Fruit fly (Drosophila melanogaster) whole organism, prepupa: ENCODE measurements around the gene CSN6.

Experiments used
- Blimp-1 ChIP-seq: fragments of 200-800 bp; sonication (Bioruptor generic); optimal IDR thresholded peaks from 3 replicates; lab custom pipeline; 2017; ENCODE audit warnings: missing biosample characterization, missing genetic modification characterization, mild to moderate bottlenecking, moderate library complexity, missing genetic modification reagents
- CG10631 ChIP-seq: fragments of 200-800 bp; sonication (Bioruptor generic); optimal IDR thresholded peaks from 2 replicates; lab custom pipeline; 2016; ENCODE audit warnings: missing biosample characterization, missing genetic modification characterization
- CG10669 ChIP-seq: fragments of 200-800 bp; sonication (Bioruptor generic); optimal IDR thresholded peaks from 3 replicates; lab custom pipeline; 2018; ENCODE audit warnings: missing biosample characterization, mild to moderate bottlenecking, missing genetic modification characterization, moderate library complexity
- CG11294 ChIP-seq: fragments of 200-800 bp; sonication (Bioruptor generic); IDR thresholded peaks from 2 replicates; pipeline ENCODE4 v1.3.6; 2022; ENCODE audit warnings: missing biosample characterization, missing genetic modification characterization
- CG11762 ChIP-seq: fragments of 200-800 bp; sonication (Bioruptor generic); optimal IDR thresholded peaks from 3 replicates; lab custom pipeline; 2016; ENCODE audit warnings: missing biosample characterization, missing genetic modification characterization; ENCODE audit not compliant: insufficient read depth
- CG11902 ChIP-seq: fragments of 200-800 bp; sonication (Bioruptor generic); optimal IDR thresholded peaks from 3 replicates; lab custom pipeline; 2016; ENCODE audit warnings: missing biosample characterization, missing genetic modification characterization
- CG1621 ChIP-seq: fragments of 200-800 bp; sonication (Bioruptor generic); optimal IDR thresholded peaks from 3 replicates; lab custom pipeline; 2018; ENCODE audit warnings: missing biosample characterization, mild to moderate bottlenecking, missing genetic modification characterization
- CG3032 ChIP-seq: fragments of 200-800 bp; optimal IDR thresholded peaks from 2 replicates; lab custom pipeline; 2019; ENCODE audit warnings: missing biosample characterization, mild to moderate bottlenecking, missing genetic modification characterization, moderate library complexity
- CG31627 ChIP-seq: fragments of 200-800 bp; sonication (Bioruptor generic); optimal IDR thresholded peaks from 3 replicates; lab custom pipeline; 2016; ENCODE audit warnings: missing biosample characterization, missing genetic modification characterization
- CG32006 ChIP-seq: fragments of 200-800 bp; sonication (Bioruptor generic); optimal IDR thresholded peaks from 3 replicates; lab custom pipeline; 2017; ENCODE audit warnings: missing biosample characterization, mild to moderate bottlenecking, missing genetic modification characterization
- CG34406 ChIP-seq: fragments of 200-800 bp; sonication (Bioruptor generic); optimal IDR thresholded peaks from 3 replicates; lab custom pipeline; 2016; ENCODE audit warnings: missing biosample characterization, missing genetic modification characterization
- CG3919 ChIP-seq: fragments of 200-800 bp; sonication (Bioruptor generic); optimal IDR thresholded peaks from 3 replicates; lab custom pipeline; 2016; ENCODE audit warnings: missing biosample characterization, missing genetic modification characterization
- CG4318 ChIP-seq: fragments of 200-800 bp; sonication (Bioruptor generic); optimal IDR thresholded peaks from 3 replicates; lab custom pipeline; 2017; ENCODE audit warnings: missing biosample characterization, mild to moderate bottlenecking, missing genetic modification characterization
- CG6163 ChIP-seq: fragments of 200-800 bp; sonication (Bioruptor generic); IDR thresholded peaks from 3 replicates; pipeline ENCODE4 v1.3.6; 2022; ENCODE audit warnings: missing biosample characterization, missing genetic modification characterization
- CG6276 ChIP-seq: fragments of 200-800 bp; sonication (Bioruptor generic); optimal IDR thresholded peaks from 2 replicates; lab custom pipeline; 2017; ENCODE audit warnings: missing biosample characterization, mild to moderate bottlenecking, missing genetic modification characterization
- CG6792 ChIP-seq: fragments of 200-800 bp; sonication (Bioruptor generic); optimal IDR thresholded peaks from 3 replicates; lab custom pipeline; 2016; ENCODE audit warnings: missing biosample characterization, missing genetic modification characterization
- CG6808 ChIP-seq: fragments of 200-800 bp; sonication (Bioruptor generic); optimal IDR thresholded peaks from 3 replicates; lab custom pipeline; 2017; ENCODE audit warnings: missing biosample characterization, missing genetic modification characterization, mild to moderate bottlenecking, moderate library complexity, missing genetic modification reagents
- CG6854 ChIP-seq: fragments of 200-800 bp; sonication (Bioruptor generic); optimal IDR thresholded peaks from 2 replicates; lab custom pipeline; 2017; ENCODE audit warnings: missing biosample characterization, mild to moderate bottlenecking, missing genetic modification characterization
- CG7368 ChIP-seq: fragments of 200-800 bp; sonication (Bioruptor generic); optimal IDR thresholded peaks from 3 replicates; lab custom pipeline; 2016; ENCODE audit warnings: missing biosample characterization, missing genetic modification characterization
- CG8319 ChIP-seq: fragments of 200-800 bp; sonication (Bioruptor generic); optimal IDR thresholded peaks from 3 replicates; lab custom pipeline; 2016; ENCODE audit warnings: missing biosample characterization, missing genetic modification characterization
- Eip75B ChIP-seq: fragments of 200-800 bp; sonication (Bioruptor generic); optimal IDR thresholded peaks from 3 replicates; lab custom pipeline; 2016; ENCODE audit warnings: missing biosample characterization, missing genetic modification characterization
- Ets21C ChIP-seq: fragments of 200-800 bp; sonication (Bioruptor generic); optimal IDR thresholded peaks from 3 replicates; lab custom pipeline; 2016; ENCODE audit warnings: missing biosample characterization, missing genetic modification characterization
- Gug ChIP-seq: fragments of 200-800 bp; sonication (Bioruptor generic); IDR thresholded peaks from 2 replicates; pipeline ENCODE4 v1.3.6; 2022; ENCODE audit warnings: missing biosample characterization, missing genetic modification characterization
- Hr38 ChIP-seq: sonication (Bioruptor generic); optimal IDR thresholded peaks from 2 replicates; lab custom pipeline; 2016; ENCODE audit warnings: missing biosample characterization, missing genetic modification characterization
- Hr4 ChIP-seq: fragments of 200-800 bp; sonication (Bioruptor generic); optimal IDR thresholded peaks from 3 replicates; lab custom pipeline; 2016; ENCODE audit warnings: missing biosample characterization, missing genetic modification characterization
- Lpt ChIP-seq: fragments of 200-800 bp; sonication (Bioruptor generic); optimal IDR thresholded peaks from 3 replicates; lab custom pipeline; 2016; ENCODE audit warnings: missing biosample characterization, missing genetic modification characterization
- Met ChIP-seq: fragments of 200-800 bp; sonication (Bioruptor generic); optimal IDR thresholded peaks from 3 replicates; lab custom pipeline; 2016; ENCODE audit warnings: missing biosample characterization, missing genetic modification characterization
- Smox ChIP-seq: fragments of 200-800 bp; sonication (Bioruptor generic); optimal IDR thresholded peaks from 3 replicates; lab custom pipeline; 2016; ENCODE audit warnings: missing biosample characterization, missing genetic modification characterization
- Sox102F ChIP-seq: fragments of 200-800 bp; sonication (Bioruptor generic); optimal IDR thresholded peaks from 2 replicates; lab custom pipeline; 2016; ENCODE audit warnings: missing biosample characterization, mild to moderate bottlenecking, missing genetic modification characterization
- Sox14 ChIP-seq: fragments of 200-800 bp; sonication (Bioruptor generic); optimal IDR thresholded peaks from 3 replicates; lab custom pipeline; 2016; ENCODE audit warnings: missing biosample characterization, missing genetic modification characterization
- Sox15 ChIP-seq: fragments of 200-800 bp; sonication (Bioruptor generic); optimal IDR thresholded peaks from 3 replicates; lab custom pipeline; 2016; ENCODE audit warnings: missing biosample characterization, missing genetic modification characterization
- achi ChIP-seq: fragments of 200-800 bp; sonication (Bioruptor generic); optimal IDR thresholded peaks from 3 replicates; lab custom pipeline; 2016; ENCODE audit warnings: missing biosample characterization, missing genetic modification characterization
- acj6 ChIP-seq: fragments of 200-800 bp; sonication (Bioruptor generic); optimal IDR thresholded peaks from 3 replicates; lab custom pipeline; 2016; ENCODE audit warnings: missing biosample characterization, missing genetic modification characterization
- dac ChIP-seq: fragments of 200-800 bp; sonication (Bioruptor generic); optimal IDR thresholded peaks from 2 replicates; lab custom pipeline; 2017; ENCODE audit warnings: missing biosample characterization, mild to moderate bottlenecking, missing genetic modification characterization
- eg ChIP-seq: fragments of 200-800 bp; sonication (Bioruptor generic); IDR thresholded peaks from 3 replicates; pipeline ENCODE4 v1.3.6; 2022; ENCODE audit warnings: missing biosample characterization, missing genetic modification characterization
- esn ChIP-seq: fragments of 200-800 bp; sonication (Bioruptor generic); optimal IDR thresholded peaks from 2 replicates; lab custom pipeline; 2016; ENCODE audit warnings: missing biosample characterization, mild to moderate bottlenecking, missing genetic modification characterization, moderate library complexity
- fd59A ChIP-seq: fragments of 200-800 bp; sonication (Bioruptor generic); optimal IDR thresholded peaks from 2 replicates; lab custom pipeline; 2017; ENCODE audit warnings: missing biosample characterization, mild to moderate bottlenecking, missing genetic modification characterization, missing genetic modification reagents
- fd85E ChIP-seq: fragments of 200-800 bp; sonication (Bioruptor generic); optimal IDR thresholded peaks from 3 replicates; lab custom pipeline; 2016; ENCODE audit warnings: missing biosample characterization, missing genetic modification characterization
- fkh ChIP-seq: fragments of 200-800 bp; sonication (Bioruptor generic); optimal IDR thresholded peaks from 3 replicates; lab custom pipeline; 2017; ENCODE audit warnings: missing biosample characterization, mild to moderate bottlenecking, missing genetic modification characterization, moderate library complexity
- lz ChIP-seq: fragments of 200-800 bp; sonication (Bioruptor generic); optimal IDR thresholded peaks from 3 replicates; lab custom pipeline; 2016; ENCODE audit warnings: missing biosample characterization, missing genetic modification characterization
- net ChIP-seq: fragments of 200-800 bp; sonication (Bioruptor generic); optimal IDR thresholded peaks from 3 replicates; lab custom pipeline; 2016; ENCODE audit warnings: missing biosample characterization, missing genetic modification characterization
- pdm3 ChIP-seq: fragments of 200-800 bp; sonication (Bioruptor generic); optimal IDR thresholded peaks from 3 replicates; lab custom pipeline; 2016; ENCODE audit warnings: missing biosample characterization, missing genetic modification characterization
- salr ChIP-seq, 2 experiments: fragments of 200-800 bp; sonication (Bioruptor generic); optimal IDR thresholded peaks; 3 replicates each; lab custom pipeline; 2016 to 2018; ENCODE audit warnings: missing biosample characterization in 2 of 2, missing genetic modification characterization in 2 of 2, mild to moderate bottlenecking in 1 of 2
- spab ChIP-seq: fragments of 200-800 bp; sonication (Bioruptor generic); optimal IDR thresholded peaks from 2 replicates; lab custom pipeline; 2017; ENCODE audit warnings: missing biosample characterization, mild to moderate bottlenecking, missing genetic modification characterization, missing genetic modification reagents
- ss ChIP-seq, 2 experiments: fragments of 200-800 bp; sonication (Bioruptor generic); optimal IDR thresholded peaks; 2 replicates in 1 of 2; 3 replicates in 1 of 2; lab custom pipeline; 2017 to 2018; ENCODE audit warnings: mild to moderate bottlenecking in 2 of 2, missing biosample characterization in 2 of 2, missing genetic modification characterization in 2 of 2, moderate library complexity in 1 of 2
- svp ChIP-seq: fragments of 200-800 bp; sonication (Bioruptor generic); peaks from one replicate; lab custom pipeline; 2016; ENCODE audit warnings: missing biosample characterization, missing genetic modification characterization
- topi ChIP-seq: fragments of 200-800 bp; sonication (Bioruptor generic); optimal IDR thresholded peaks from 3 replicates; lab custom pipeline; 2016; ENCODE audit warnings: missing biosample characterization, missing genetic modification characterization
- vri ChIP-seq: fragments of 200-800 bp; sonication (Bioruptor generic); optimal IDR thresholded peaks from 3 replicates; lab custom pipeline; 2016; ENCODE audit warnings: missing biosample characterization, mild to moderate bottlenecking, missing genetic modification characterization

The CSN6 gene

dm6 chr3R:22589311-22589710 lies 8.7 kb downstream of the CSN6 start (continued):
- peak; percentile 39 for TF ChIP-seq CG3919 (GFP tag; lab: Kevin White, UChicago)
- no peak for TF ChIP-seq Sox14 (GFP tag; lab: Kevin White, UChicago)
- TF ChIP-seq CG10631, result peak; percentile 17
- no peak for TF ChIP-seq Eip75B (GFP tag; lab: Kevin White, UChicago)
- no peak for TF ChIP-seq CG11294 (GFP tag; lab: Robert Waterston, UW)
- no peak for TF ChIP-seq lz (GFP tag; lab: Kevin White, UChicago)
- TF ChIP-seq dac (GFP tag; lab: Kevin White, UChicago), result no peak
- TF ChIP-seq vri (GFP tag; lab: Kevin White, UChicago), result peak; percentile 14
- TF ChIP-seq CG11762 (GFP tag; lab: Kevin White, UChicago), result no peak
- no peak for TF ChIP-seq Smox (GFP tag; lab: Kevin White, UChicago)
- TF ChIP-seq, all 60 proteins: peak for 19

- TF ChIP-seq salr (GFP tag; optimal IDR thresholded peaks at IDR 0.05; lab: Kevin White, UChicago), result peak in 1 of 2 experiments; percentile 65
- TF ChIP-seq CG6854 (GFP tag; lab: Kevin White, UChicago), result no peak
- TF ChIP-seq Blimp-1 (GFP tag; lab: Kevin White, UChicago), result no peak
- no peak for TF ChIP-seq CG11902 (GFP tag; lab: Kevin White, UChicago)
- peak; percentile 13 for TF ChIP-seq CG34406
- TF ChIP-seq CG6163 (GFP tag; lab: Robert Waterston, UW), result peak; percentile 39; the same call in 2 of the 3 replicates
- peak; percentile 10 for TF ChIP-seq Ets21C (GFP tag; lab: Kevin White, UChicago)
- TF ChIP-seq CG11762 (GFP tag; lab: Kevin White, UChicago), result peak; percentile 24
- peak; percentile 22 for TF ChIP-seq CG6808
- TF ChIP-seq fd59A (GFP tag; lab: Kevin White, UChicago), result peak; percentile 40
- TF ChIP-seq Eip75B (GFP tag; lab: Kevin White, UChicago), result peak; percentile 62
- peak; percentile 72 for TF ChIP-seq pdm3 (GFP tag; lab: Kevin White, UChicago)
- peak; percentile 64; the same call in 1 of the 3 replicates for TF ChIP-seq eg (GFP tag; lab: Robert Waterston, UW)
- TF ChIP-seq Hr38, result no peak
- peak; percentile 7 for TF ChIP-seq CG7368 (GFP tag; lab: Kevin White, UChicago)
- TF ChIP-seq dac (GFP tag; lab: Kevin White, UChicago), result peak; percentile 68
- peak; percentile 64 for TF ChIP-seq achi (GFP tag; lab: Kevin White, UChicago)
- no peak for TF ChIP-seq CG8319 (GFP tag; lab: Kevin White, UChicago)
- TF ChIP-seq Sox15 (GFP tag; lab: Kevin White, UChicago), result no peak
- TF ChIP-seq CG6276 (GFP tag; lab: Kevin White, UChicago), result peak; percentile 77
- peak in 1 of 2 experiments; percentile 15 for TF ChIP-seq ss (GFP tag; optimal IDR thresholded peaks at IDR 0.05; lab: Kevin White, UChicago)
- TF ChIP-seq CG6792 (GFP tag; lab: Kevin White, UChicago), result peak; percentile 55
- TF ChIP-seq Sox102F, result peak; percentile 22
- peak; percentile 76 for TF ChIP-seq net (GFP tag; lab: Kevin White, UChicago)
- peak; percentile 85 for TF ChIP-seq Hr4 (GFP tag; lab: Kevin White, UChicago)
- peak; percentile 44 for TF ChIP-seq CG31627 (GFP tag; lab: Kevin White, UChicago)
- peak; percentile 64 for TF ChIP-seq esn (GFP tag; lab: Kevin White, UChicago)
- peak; percentile 50 for TF ChIP-seq Met (GFP tag; lab: Kevin White, UChicago)
- TF ChIP-seq spab (GFP tag; lab: Kevin White, UChicago), result peak; percentile 11
- peak; percentile 65 for TF ChIP-seq acj6
- TF ChIP-seq fkh (GFP tag; lab: Kevin White, UChicago), result peak; percentile 76
- peak; percentile 62 for TF ChIP-seq svp (GFP tag; lab: Kevin White, UChicago)
- no peak for TF ChIP-seq fd85E (GFP tag; lab: Kevin White, UChicago)
- peak; percentile 70 for TF ChIP-seq Sox14 (GFP tag; lab: Kevin White, UChicago)
- no peak for TF ChIP-seq CG10669
- TF ChIP-seq CG4318 (GFP tag; lab: Kevin White, UChicago), result peak; percentile 80
- peak; percentile 65 for TF ChIP-seq Lpt (GFP tag; lab: Kevin White, UChicago)
- peak; percentile 16 for TF ChIP-seq topi
- peak; percentile 92 for TF ChIP-seq CG32006 (GFP tag; lab: Kevin White, UChicago)
- TF ChIP-seq Gug (GFP tag; lab: Robert Waterston, UW), result peak; percentile 57
- TF ChIP-seq CG3032 (tag; lab: Kevin White, UChicago), result peak; percentile 21
- TF ChIP-seq CG1621 (tag; lab: Kevin White, UChicago), result no peak
Observed at dm6 chr3R:22590668-22591275, 10.2 kb downstream of the CSN6 start.
